Fruit fly (Drosophila melanogaster): ENCODE data around the gene 825-Oak.
A peak's percentile ranks its signal among the peaks of the same experiment; 100 is the strongest.

The 825-Oak gene

DNA sequence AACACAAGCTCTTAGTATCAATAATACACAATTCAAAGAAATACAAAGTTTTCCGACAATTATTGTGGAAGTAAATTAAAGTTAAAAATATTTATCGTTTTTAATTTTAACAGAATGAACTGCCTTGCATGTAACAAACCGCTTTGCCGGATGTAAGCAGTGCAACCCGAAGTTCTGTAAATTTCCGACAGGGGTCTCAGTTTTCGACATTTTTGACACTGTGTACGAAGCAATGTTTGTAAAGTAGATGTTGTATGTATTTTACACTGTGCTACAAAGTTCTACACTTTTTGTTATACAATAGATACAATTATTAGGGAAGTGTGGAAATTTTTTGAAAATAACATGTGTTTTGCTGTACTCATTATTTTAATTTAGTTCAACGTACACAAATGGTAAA lies 44.5 kb upstream of the 825-Oak start (continued):
- TF ChIP-seq CG15696 (tag; optimal IDR thresholded peaks at IDR 0.05): peak; percentile 75
- TF ChIP-seq CG10565 (GFP tag; optimal IDR thresholded peaks at IDR 0.05): peak; percentile 76
- TF ChIP-seq CG6175 (GFP tag; IDR thresholded peaks at IDR 0.05): peak; percentile 91
- peak; percentile 78 for TF ChIP-seq CG12236 (GFP tag; optimal IDR thresholded peaks at IDR 0.05)
- TF ChIP-seq Kr (GFP tag; optimal IDR thresholded peaks at IDR 0.05): no peak
- peak; percentile 61 for TF ChIP-seq CG6854 (GFP tag; optimal IDR thresholded peaks at IDR 0.05)
- no peak for TF ChIP-seq Trl (optimal IDR thresholded peaks at IDR 0.05)
- peak; percentile 98 for TF ChIP-seq Trl (GFP tag; optimal IDR thresholded peaks at IDR 0.05)
- peak; percentile 90 for TF ChIP-seq jumu (GFP tag; optimal IDR thresholded peaks at IDR 0.05)
- peak; percentile 97 for TF ChIP-seq NFAT (GFP tag; IDR thresholded peaks at IDR 0.05)
- peak; percentile 85 for TF ChIP-seq CHES-1-like (GFP tag; optimal IDR thresholded peaks at IDR 0.05)
- TF ChIP-seq CG10543 (GFP tag; optimal IDR thresholded peaks at IDR 0.05): peak; percentile 87
- peak; percentile 90 for TF ChIP-seq phol (tag; optimal IDR thresholded peaks at IDR 0.05)
- TF ChIP-seq ase (GFP tag; IDR thresholded peaks at IDR 0.05): peak; percentile 95
- no peak for TF ChIP-seq CG7963 (GFP tag; IDR thresholded peaks at IDR 0.05; ENCODE audit: partially characterized antibody)
- TF ChIP-seq gsb (GFP tag; IDR thresholded peaks at IDR 0.05): peak; percentile 81
- peak; percentile 74 for TF ChIP-seq knrl (GFP tag; IDR thresholded peaks at IDR 0.05; ENCODE audit: partially characterized antibody)
- TF ChIP-seq CG2120 (GFP tag; optimal IDR thresholded peaks at IDR 0.05): peak; percentile 72
- TF ChIP-seq chn (GFP tag; optimal IDR thresholded peaks at IDR 0.05): peak; percentile 75
- peak; percentile 86 for TF ChIP-seq CG3407 (GFP tag; optimal IDR thresholded peaks at IDR 0.05)
- TF ChIP-seq CG2889 (GFP tag; IDR thresholded peaks at IDR 0.05): peak; percentile 88
- peak; percentile 85 for TF ChIP-seq btn (GFP tag; optimal IDR thresholded peaks at IDR 0.05)
- TF ChIP-seq Atf-2 (GFP tag; optimal IDR thresholded peaks at IDR 0.05): peak; percentile 76
- no peak for TF ChIP-seq run (tag; optimal IDR thresholded peaks at IDR 0.05)
- peak; percentile 94 for TF ChIP-seq CTCF (GFP tag; optimal IDR thresholded peaks at IDR 0.05)
- no peak for TF ChIP-seq tna (GFP tag; IDR thresholded peaks at IDR 0.05; ENCODE audit: partially characterized antibody)
- peak; percentile 83 for TF ChIP-seq fd102C (GFP tag; optimal IDR thresholded peaks at IDR 0.05)
- peak; percentile 82 for TF ChIP-seq sima (GFP tag; optimal IDR thresholded peaks at IDR 0.05)
- peak; percentile 47 for TF ChIP-seq esg (GFP tag; conservative IDR thresholded peaks at IDR 0.05)
- peak; percentile 90 for TF ChIP-seq MTF-1 (GFP tag; optimal IDR thresholded peaks at IDR 0.05; ENCODE audit: borderline replicate concordance)
- TF ChIP-seq maf-S (GFP tag; optimal IDR thresholded peaks at IDR 0.05): peak; percentile 92
- peak; percentile 78 for TF ChIP-seq NC2α (GFP tag; optimal IDR thresholded peaks at IDR 0.05)
- TF ChIP-seq CG2202 (tag; optimal IDR thresholded peaks at IDR 0.05): peak; percentile 54
- TF ChIP-seq ttk (GFP tag; IDR thresholded peaks at IDR 0.05): peak; percentile 96
- peak; percentile 69 for TF ChIP-seq Atf6 (GFP tag; IDR thresholded peaks at IDR 0.05)
- TF ChIP-seq slp2 (GFP tag; optimal IDR thresholded peaks at IDR 0.05): peak; percentile 89
- TF ChIP-seq Sox102F (GFP tag; optimal IDR thresholded peaks at IDR 0.05): peak; percentile 72
- no peak for TF ChIP-seq cad (GFP tag; optimal IDR thresholded peaks at IDR 0.05)
- TF ChIP-seq HLH4C (GFP tag; IDR thresholded peaks at IDR 0.05; ENCODE audit: partially characterized antibody): peak; percentile 45; the same call in 1 of the 3 replicates
- peak; percentile 78 for TF ChIP-seq CG17612 (GFP tag; IDR thresholded peaks at IDR 0.05)
- TF ChIP-seq gcm2 (GFP tag; optimal IDR thresholded peaks at IDR 0.05): peak; percentile 51
- peak; percentile 98 for TF ChIP-seq Rfx (GFP tag; IDR thresholded peaks at IDR 0.05)
- TF ChIP-seq CG5953 (GFP tag; IDR thresholded peaks at IDR 0.05): peak; percentile 87
- peak; percentile 92 for TF ChIP-seq Mrtf (GFP tag; IDR thresholded peaks at IDR 0.05)
- TF ChIP-seq CG9215 (GFP tag; IDR thresholded peaks at IDR 0.05): peak; percentile 80
- TF ChIP-seq seq (GFP tag; IDR thresholded peaks at IDR 0.05): peak; percentile 60; the same call in 1 of the 2 replicates
- peak; percentile 31; the same call in 1 of the 2 replicates for TF ChIP-seq CG8765 (GFP tag; IDR thresholded peaks at IDR 0.05)
- peak; percentile 87 for TF ChIP-seq sens-2 (GFP tag; IDR thresholded peaks at IDR 0.05)
- peak; percentile 78 for TF ChIP-seq CG8359 (GFP tag; optimal IDR thresholded peaks at IDR 0.05; ENCODE audit: borderline replicate concordance)
- TF ChIP-seq CG18764 (GFP tag; optimal IDR thresholded peaks at IDR 0.05): peak; percentile 89
- TF ChIP-seq CG17361 (GFP tag; IDR thresholded peaks at IDR 0.05): peak; percentile 86
- TF ChIP-seq Hmx (GFP tag; optimal IDR thresholded peaks at IDR 0.05): peak; percentile 71
- TF ChIP-seq sqz (GFP tag; optimal IDR thresholded peaks at IDR 0.05): no peak
